Worm (Caenorhabditis elegans): ENCODE measurements around the gene amt-1.

Gene amt-1

DNA sequence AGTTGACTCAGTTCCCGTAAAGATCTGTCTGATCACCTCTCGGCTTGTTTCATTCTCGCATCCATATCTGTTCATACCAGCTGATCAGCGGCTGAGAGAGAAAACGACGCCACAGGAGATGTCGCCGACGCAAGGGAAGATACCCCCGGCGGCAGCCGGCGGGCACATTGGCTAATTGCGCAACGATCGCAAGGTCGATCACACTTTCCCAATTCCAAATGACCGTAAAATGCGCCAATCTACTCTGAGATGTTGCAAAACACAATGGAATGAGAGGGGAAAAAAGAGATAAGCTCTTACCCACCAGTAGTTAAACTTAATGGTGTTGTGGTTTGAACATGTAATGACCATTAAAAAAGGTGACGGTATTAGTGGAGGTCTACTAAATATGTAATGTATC is 20.2 kb upstream of the amt-1 start:
- no peak for TF ChIP-seq tbx-2 (tag; optimal IDR thresholded peaks at IDR 0.05)
- no peak for TF ChIP-seq sup-37 (GFP tag; optimal IDR thresholded peaks at IDR 0.05)
- TF ChIP-seq hlh-4 (tag; optimal IDR thresholded peaks at IDR 0.05): no peak
- no peak for TF ChIP-seq fkh-8 (tag; optimal IDR thresholded peaks at IDR 0.05)
- no peak for TF ChIP-seq unc-98 (GFP tag; IDR thresholded peaks at IDR 0.05)
- TF ChIP-seq rnt-1 (tag; optimal IDR thresholded peaks at IDR 0.05): peak; percentile 36
- TF ChIP-seq fkh-4 (tag; optimal IDR thresholded peaks at IDR 0.05; ENCODE audit: borderline replicate concordance): no peak
- no peak for TF ChIP-seq mep-1 (tag; optimal IDR thresholded peaks at IDR 0.05)
- TF ChIP-seq ceh-8 (GFP tag; optimal IDR thresholded peaks at IDR 0.05): no peak
- TF ChIP-seq hlh-17 (GFP tag; optimal IDR thresholded peaks at IDR 0.05; ENCODE audit: borderline replicate concordance): no peak
- no peak for TF ChIP-seq nhr-237 (tag; optimal IDR thresholded peaks at IDR 0.05)
- peak; percentile 28 for TF ChIP-seq vab-15 (tag; optimal IDR thresholded peaks at IDR 0.05)
- peak in 1 of 2 experiments; percentile 54 for TF ChIP-seq mdl-1 (tag; optimal IDR thresholded peaks at IDR 0.05)
- TF ChIP-seq aly-2 (tag; optimal IDR thresholded peaks at IDR 0.05): no peak
- no peak for TF ChIP-seq isw-1 (GFP tag; IDR thresholded peaks at IDR 0.05)
- no peak for TF ChIP-seq mab-9 (GFP tag; IDR thresholded peaks at IDR 0.05)
- TF ChIP-seq ceh-63 (GFP tag; optimal IDR thresholded peaks at IDR 0.05): no peak
- TF ChIP-seq ztf-4 (tag; optimal IDR thresholded peaks at IDR 0.05): no peak
- peak; percentile 52 for TF ChIP-seq nhr-20 (tag; optimal IDR thresholded peaks at IDR 0.05)
- TF ChIP-seq nhr-85 (tag): peak; percentile 95
- no peak for TF ChIP-seq ceh-82 (tag; optimal IDR thresholded peaks at IDR 0.05)
- TF ChIP-seq nhr-90 (tag; optimal IDR thresholded peaks at IDR 0.05; ENCODE audit: poor library complexity): peak; percentile 44
- no peak for TF ChIP-seq efl-3 (GFP tag; optimal IDR thresholded peaks at IDR 0.05)
- no peak for TF ChIP-seq hpl-2 (GFP tag; optimal IDR thresholded peaks at IDR 0.05)
- TF ChIP-seq ets-5 (GFP tag; IDR thresholded peaks at IDR 0.05): no peak
- TF ChIP-seq mef-2 (tag; optimal IDR thresholded peaks at IDR 0.05): no peak
- TF ChIP-seq egl-13 (tag; optimal IDR thresholded peaks at IDR 0.05): no peak
- TF ChIP-seq nhr-28 (tag; optimal IDR thresholded peaks at IDR 0.05): no peak
- TF ChIP-seq unc-30 (tag; optimal IDR thresholded peaks at IDR 0.05): no peak
- TF ChIP-seq F16B12.6 (tag; optimal IDR thresholded peaks at IDR 0.05): no peak
- no peak for TF ChIP-seq pqm-1 (tag; optimal IDR thresholded peaks at IDR 0.05)
- TF ChIP-seq fkh-10 (GFP tag; optimal IDR thresholded peaks at IDR 0.05): no peak
- TF ChIP-seq nhr-84 (tag; optimal IDR thresholded peaks at IDR 0.05): no peak
- TF ChIP-seq blmp-1 (tag; optimal IDR thresholded peaks at IDR 0.05): peak; percentile 94
- TF ChIP-seq nhr-12 (tag; optimal IDR thresholded peaks at IDR 0.05): no peak
- TF ChIP-seq egl-27 (tag; optimal IDR thresholded peaks at IDR 0.05): peak; percentile 10 to 41
- no peak for TF ChIP-seq dsc-1 (tag; optimal IDR thresholded peaks at IDR 0.05)
- no peak for TF ChIP-seq ceh-88 (GFP tag; IDR thresholded peaks at IDR 0.05)
- no peak for TF ChIP-seq ces-1 (GFP tag; optimal IDR thresholded peaks at IDR 0.05)
- peak; percentile 3 to 52 for TF ChIP-seq lin-35 (GFP tag; optimal IDR thresholded peaks at IDR 0.05)
- no peak for TF ChIP-seq lir-3 (tag; optimal IDR thresholded peaks at IDR 0.05; ENCODE audit: poor library complexity)
- no peak for TF ChIP-seq lin-15B (tag; optimal IDR thresholded peaks at IDR 0.05)
- peak; percentile 6 to 74 (median 33) for TF ChIP-seq elt-3 (tag; optimal IDR thresholded peaks at IDR 0.05)
- peak; percentile 65 for TF ChIP-seq unc-130 (tag; optimal IDR thresholded peaks at IDR 0.05)
- no peak for TF ChIP-seq jun-1 (tag; optimal IDR thresholded peaks at IDR 0.05)
- no peak for TF ChIP-seq nhr-11 (tag; optimal IDR thresholded peaks at IDR 0.05)
- TF ChIP-seq sptf-1 (tag; optimal IDR thresholded peaks at IDR 0.05): no peak
- TF ChIP-seq alr-1 (tag; optimal IDR thresholded peaks at IDR 0.05; ENCODE audit: borderline replicate concordance): no peak
- no peak for TF ChIP-seq nhr-19 (GFP tag; conservative IDR thresholded peaks at IDR 0.05)
- TF ChIP-seq tlp-1 (tag; optimal IDR thresholded peaks at IDR 0.05): no peak
- no peak for TF ChIP-seq fos-1 (tag; optimal IDR thresholded peaks at IDR 0.05)
- TF ChIP-seq snpc-4 (tag; optimal IDR thresholded peaks at IDR 0.05): no peak
- TF ChIP-seq grh-1 (GFP tag; IDR thresholded peaks at IDR 0.05): peak; percentile 54; the same call in 1 of the 2 replicates
- TF ChIP-seq elt-2 (tag; optimal IDR thresholded peaks at IDR 0.05): no peak

Measured in whole organism, L1 larva.